Worm (Caenorhabditis elegans) whole organism, young adult: Measurements from ENCODE around the gene Y39A1A.24.
A peak's percentile ranks its signal among the peaks of the same experiment; 100 is the strongest.

ENCODE experiments used
- B0019.2 ChIP-seq: fragments of 200-800 bp; sonication (Bioruptor generic); conservative IDR thresholded peaks from 2 replicates; pipeline ENCODE4 v1.3.6; 2022; ENCODE audit warnings: missing genetic modification reagents, missing genetic modification characterization, missing compliant biosample characterization
- B0336.3 ChIP-seq: fragments of 200-800 bp; sonication (Bioruptor generic); IDR thresholded peaks from 2 replicates; pipeline ENCODE4 v1.3.6; 2022; ENCODE audit warnings: missing genetic modification characterization, missing compliant biosample characterization
- C17E4.6 ChIP-seq: fragments of 200-800 bp; sonication (Bioruptor generic); IDR thresholded peaks from 2 replicates; pipeline ENCODE4 v1.3.6; 2022; ENCODE audit warnings: missing genetic modification reagents, missing genetic modification characterization, missing compliant biosample characterization
- F37B4.10 ChIP-seq: fragments of 200-800 bp; sonication (Bioruptor generic); IDR thresholded peaks from 2 replicates; pipeline ENCODE4 v1.3.6; 2022; ENCODE audit warnings: missing genetic modification characterization, missing compliant biosample characterization
- F39B2.1 ChIP-seq: fragments of 200-800 bp; sonication (Bioruptor generic); IDR thresholded peaks from 2 replicates; pipeline ENCODE4 v1.3.6; 2022; ENCODE audit warnings: missing genetic modification reagents, missing genetic modification characterization, missing compliant biosample characterization
- ama-1 ChIP-seq, 3 experiments: fragments of 150-350 bp in 1 of 3; sonication (generic microtip) in 2 of 3; optimal IDR thresholded peaks; 2 replicates each; lab custom pipeline; 2014 to 2018; ENCODE audit warnings: missing biosample characterization in 2 of 3, missing genetic modification characterization in 2 of 3, missing genetic modification reagents in 2 of 3
- attf-6 ChIP-seq: fragments of 200-800 bp; sonication (Bioruptor generic); IDR thresholded peaks from 2 replicates; pipeline ENCODE4 v1.3.6; 2022; ENCODE audit warnings: missing genetic modification reagents, missing genetic modification characterization, missing compliant biosample characterization
- cebp-1 ChIP-seq, 2 experiments: fragments of 200-800 bp in 1 of 2; sonication (Bioruptor generic) in 1 of 2; sonication (generic microtip) in 1 of 2; IDR thresholded peaks in 1 of 2; optimal IDR thresholded peaks in 1 of 2; 2 replicates each; pipeline versions ENCODE4 v1.3.6 to Lab custom; 2017 to 2022; ENCODE audit warnings: missing compliant biosample characterization in 2 of 2, missing genetic modification characterization in 2 of 2, mild to moderate bottlenecking in 1 of 2, missing genetic modification reagents in 1 of 2, moderate library complexity in 1 of 2
- ceh-100 ChIP-seq: fragments of 200-800 bp; sonication (Bioruptor generic); IDR thresholded peaks from 2 replicates; pipeline ENCODE4 v1.3.6; 2022; ENCODE audit warnings: missing genetic modification reagents, missing genetic modification characterization, missing compliant biosample characterization
- ceh-27 ChIP-seq: fragments of 200-800 bp; sonication (Bioruptor generic); optimal IDR thresholded peaks from 2 replicates; lab custom pipeline; 2018; ENCODE audit warnings: mild to moderate bottlenecking, missing genetic modification characterization, moderate library complexity, missing compliant biosample characterization
- ceh-40 ChIP-seq: fragments of 200-800 bp; sonication (Bioruptor generic); IDR thresholded peaks from 2 replicates; pipeline ENCODE4 v1.3.6; 2022; ENCODE audit warnings: missing genetic modification characterization, missing compliant biosample characterization
- chd-7 ChIP-seq: sonication (generic microtip); optimal IDR thresholded peaks from 2 replicates; lab custom pipeline; 2016; ENCODE audit warnings: mild to moderate bottlenecking, missing genetic modification characterization, moderate library complexity, missing compliant biosample characterization
- egl-18 ChIP-seq: fragments of 200-800 bp; sonication (Bioruptor generic); IDR thresholded peaks from 2 replicates; pipeline ENCODE4 v1.3.6; 2022; ENCODE audit warnings: missing genetic modification reagents, missing genetic modification characterization, missing compliant biosample characterization
- hlh-12 ChIP-seq: sonication (generic microtip); optimal IDR thresholded peaks from 2 replicates; lab custom pipeline; 2016; ENCODE audit warnings: missing genetic modification characterization, missing compliant biosample characterization
- hlh-26 ChIP-seq: fragments of 200-800 bp; sonication (Bioruptor generic); conservative IDR thresholded peaks from 2 replicates; pipeline ENCODE4 v1.3.6; 2022; ENCODE audit warnings: missing genetic modification reagents, missing genetic modification characterization, missing compliant biosample characterization
- hmg-20 ChIP-seq: fragments of 200-800 bp; sonication (Bioruptor generic); IDR thresholded peaks from 2 replicates; pipeline ENCODE4 v1.3.6; 2022; ENCODE audit warnings: missing genetic modification reagents, missing genetic modification characterization, missing compliant biosample characterization
- let-526 ChIP-seq: fragments of 200-800 bp; sonication (Bioruptor generic); IDR thresholded peaks from 2 replicates; pipeline ENCODE4 v1.3.6; 2022; ENCODE audit warnings: missing genetic modification reagents, missing genetic modification characterization, missing compliant biosample characterization
- let-607 ChIP-seq, 2 experiments: fragments of 200-800 bp in 1 of 2; sonication (Bioruptor generic) in 1 of 2; sonication (generic microtip) in 1 of 2; optimal IDR thresholded peaks; 2 replicates each; lab custom pipeline; 2016 to 2018; ENCODE audit warnings: mild to moderate bottlenecking in 2 of 2, missing compliant biosample characterization in 2 of 2, missing genetic modification characterization in 2 of 2, moderate library complexity in 2 of 2, missing genotype in 1 of 2
- lin-26 ChIP-seq: fragments of 200-800 bp; sonication (Bioruptor generic); IDR thresholded peaks from 2 replicates; pipeline ENCODE4 v1.3.6; 2022; ENCODE audit warnings: missing genetic modification reagents, missing genetic modification characterization, missing compliant biosample characterization
- mcd-1 ChIP-seq: fragments of 200-800 bp; sonication (Bioruptor generic); IDR thresholded peaks from 2 replicates; pipeline ENCODE4 v1.3.6; 2022; ENCODE audit warnings: missing genetic modification reagents, missing genetic modification characterization, missing compliant biosample characterization
- mel-28 ChIP-seq: sonication (generic microtip); optimal IDR thresholded peaks from 2 replicates; lab custom pipeline; 2016; ENCODE audit warnings: borderline replicate concordance, mild to moderate bottlenecking, missing genetic modification characterization, missing compliant biosample characterization
- mes-4 ChIP-seq: sonication (generic microtip); optimal IDR thresholded peaks from 2 replicates; lab custom pipeline; 2016; ENCODE audit warnings: missing genotype, missing genetic modification characterization, missing compliant biosample characterization
- mxl-1 ChIP-seq: sonication (generic microtip); optimal IDR thresholded peaks from 2 replicates; lab custom pipeline; 2016; ENCODE audit warnings: missing genetic modification characterization, missing compliant biosample characterization
- nfya-2 ChIP-seq: fragments of 200-800 bp; sonication (Bioruptor generic); IDR thresholded peaks from 2 replicates; pipeline ENCODE4 v1.3.6; 2022; ENCODE audit warnings: missing genetic modification reagents, missing genetic modification characterization, missing compliant biosample characterization
- nhr-120 ChIP-seq: fragments of 200-800 bp; sonication (Bioruptor generic); IDR thresholded peaks from 2 replicates; pipeline ENCODE4 v1.3.6; 2022; ENCODE audit warnings: missing genetic modification characterization, missing compliant biosample characterization
- nhr-179 ChIP-seq: sonication (generic microtip); optimal IDR thresholded peaks from 2 replicates; lab custom pipeline; 2016; ENCODE audit warnings: mild to moderate bottlenecking, missing genetic modification characterization, missing compliant biosample characterization
- nhr-80 ChIP-seq: sonication (generic microtip); optimal IDR thresholded peaks from 2 replicates; lab custom pipeline; 2016; ENCODE audit warnings: missing genetic modification characterization, missing compliant biosample characterization
- nhr-90 ChIP-seq: sonication (generic microtip); optimal IDR thresholded peaks from 2 replicates; lab custom pipeline; 2016; ENCODE audit warnings: missing genotype, mild to moderate bottlenecking, missing genetic modification characterization, missing compliant biosample characterization
- pbrm-1 ChIP-seq: fragments of 200-800 bp; sonication (Bioruptor generic); IDR thresholded peaks from 2 replicates; pipeline ENCODE4 v1.3.6; 2022; ENCODE audit warnings: missing genetic modification reagents, missing genetic modification characterization, missing compliant biosample characterization
- rec-8 ChIP-seq, 2 experiments: sonication (generic microtip); optimal IDR thresholded peaks; 2 replicates each; lab custom pipeline; 2016; ENCODE audit warnings: mild to moderate bottlenecking in 2 of 2, missing genetic modification characterization in 2 of 2, missing genetic modification reagents in 2 of 2, missing genotype in 2 of 2, missing biosample characterization in 1 of 2, missing compliant biosample characterization in 1 of 2, moderate library complexity in 1 of 2
- sdz-38 ChIP-seq: sonication (generic microtip); optimal IDR thresholded peaks from 2 replicates; lab custom pipeline; 2016; ENCODE audit warnings: missing genotype, missing genetic modification characterization, missing compliant biosample characterization
- snpc-1.1 ChIP-seq: sonication (generic microtip); optimal IDR thresholded peaks from 2 replicates; lab custom pipeline; 2017; ENCODE audit warnings: missing genetic modification characterization, mild to moderate bottlenecking, missing compliant biosample characterization, antibody characterized with exemption, moderate library complexity, missing genotype, missing genetic modification reagents; ENCODE audit not compliant: insufficient read depth
- snpc-4 ChIP-seq, 5 experiments: fragments of 150-350 bp in 1 of 5; sonication (generic microtip) in 4 of 5; optimal IDR thresholded peaks; 2 replicates each; lab custom pipeline; 2014 to 2018; ENCODE audit warnings: missing genetic modification characterization in 5 of 5, missing biosample characterization in 3 of 5, antibody characterized with exemption in 2 of 5, mild to moderate bottlenecking in 2 of 5, missing compliant biosample characterization in 2 of 5, missing genotype in 2 of 5, moderate library complexity in 2 of 5, missing genetic modification reagents in 1 of 5
- sptf-2 ChIP-seq: fragments of 200-800 bp; sonication (Bioruptor generic); optimal IDR thresholded peaks from 2 replicates; lab custom pipeline; 2018; ENCODE audit warnings: mild to moderate bottlenecking, missing genetic modification characterization, missing compliant biosample characterization
- tlf-1 ChIP-seq: fragments of 200-800 bp; sonication (Bioruptor generic); optimal IDR thresholded peaks from 2 replicates; lab custom pipeline; 2018; ENCODE audit warnings: mild to moderate bottlenecking, missing genetic modification characterization, missing compliant biosample characterization
- unc-130 ChIP-seq: sonication (generic microtip); optimal IDR thresholded peaks from 2 replicates; lab custom pipeline; 2016; ENCODE audit warnings: missing genetic modification reagents, missing genetic modification characterization, missing compliant biosample characterization
- unc-62 ChIP-seq: fragments of 150-350 bp; optimal IDR thresholded peaks from 2 replicates; lab custom pipeline; 2014; ENCODE audit warnings: missing biosample characterization, missing genetic modification reagents, missing genetic modification characterization
- zfh-2 ChIP-seq: fragments of 200-800 bp; sonication (Bioruptor generic); conservative IDR thresholded peaks from 2 replicates; pipeline ENCODE4 v1.3.6; 2022; ENCODE audit warnings: missing genetic modification reagents, missing genetic modification characterization, missing compliant biosample characterization
- zim-3 ChIP-seq: sonication (generic microtip); optimal IDR thresholded peaks from 2 replicates; lab custom pipeline; 2017; ENCODE audit warnings: mild to moderate bottlenecking, missing genetic modification characterization, moderate library complexity, missing compliant biosample characterization
- ztf-22 ChIP-seq: fragments of 200-800 bp; sonication (Bioruptor generic); optimal IDR thresholded peaks from 2 replicates; lab custom pipeline; 2018; ENCODE audit warnings: mild to moderate bottlenecking, missing genetic modification characterization, moderate library complexity, missing compliant biosample characterization
- ztf-26 ChIP-seq: sonication (generic microtip); optimal IDR thresholded peaks from 2 replicates; lab custom pipeline; 2017; ENCODE audit warnings: missing genetic modification characterization, missing compliant biosample characterization
- ztf-3 ChIP-seq: fragments of 200-800 bp; sonication (Bioruptor generic); optimal IDR thresholded peaks from 2 replicates; lab custom pipeline; 2018; ENCODE audit warnings: mild to moderate bottlenecking, missing genetic modification characterization, missing compliant biosample characterization

Y39A1A.24 gene

ce11 chrIII:10632590-10633402 lies 20.4 kb downstream of the Y39A1A.24 start, which contains the start of gene Y39A1A.10 (continued):
- TF ChIP-seq snpc-4 (GFP tag; optimal IDR thresholded peaks at IDR 0.05; lab: Kevin White, UChicago) = no peak
- no peak for TF ChIP-seq snpc-4 (tag; optimal IDR thresholded peaks at IDR 0.05; lab: Kevin White, UChicago)
- TF ChIP-seq mxl-1 (tag; lab: Kevin White, UChicago) = no peak
- 0 out of 2 replicates have a peak, but pooled peaks have one; percentile 11 for TF ChIP-seq lin-26

ce11 chrIII:10633403-10633674 lies 20.9 kb downstream of the Y39A1A.24 start, which contains the start of gene Y39A1A.9:
Gene Y39A1A.9, minus strand, starts transcription at chrIII:10633501.
- TF ChIP-seq mes-4 (no peak), ztf-3 (no peak), nhr-120 (GFP tag; lab: Robert Waterston, UW) (no peak), F39B2.1 (no peak)

ce11 chrIII:10634034-10634433 lies 21.6 kb downstream of the Y39A1A.24 start:
- TF ChIP-seq ama-1 (optimal IDR thresholded peaks at IDR 0.05; lab: Kevin White, UChicago) = no peak
- no peak for TF ChIP-seq ama-1 (GFP tag; optimal IDR thresholded peaks at IDR 0.05; lab: Kevin White, UChicago)
- no peak for TF ChIP-seq mes-4
- peak; percentile 17 for TF ChIP-seq ztf-22 (GFP tag; lab: Kevin White, UChicago)
- no peak for TF ChIP-seq C17E4.6 (GFP tag; lab: Robert Waterston, UW)
- TF ChIP-seq hlh-26 (GFP tag; lab: Robert Waterston, UW) = no peak
- TF ChIP-seq lin-26 = 0 out of 2 replicates have a peak, but pooled peaks have one; percentile 31
- no peak for TF ChIP-seq tlf-1 (GFP tag; lab: Kevin White, UChicago)
- TF ChIP-seq ceh-40 = no peak
- TF ChIP-seq B0019.2 (GFP tag; lab: Robert Waterston, UW) = no peak
- TF ChIP-seq F37B4.10 (GFP tag; lab: Robert Waterston, UW) = no peak
- no peak for TF ChIP-seq egl-18
- TF ChIP-seq sdz-38 (tag; lab: Kevin White, UChicago) = no peak
- TF ChIP-seq cebp-1 (GFP tag; IDR thresholded peaks at IDR 0.05; lab: Robert Waterston, UW) = peak; percentile 16; the same call in 1 of the 2 replicates
- peak; percentile 78 for TF ChIP-seq cebp-1 (tag; optimal IDR thresholded peaks at IDR 0.05; lab: Kevin White, UChicago)
- TF ChIP-seq sptf-2 (GFP tag; lab: Kevin White, UChicago) = peak; percentile 39
- no peak for TF ChIP-seq hmg-20
- TF ChIP-seq chd-7 = peak; percentile 47
- TF ChIP-seq zim-3 (tag; lab: Kevin White, UChicago) = no peak
- TF ChIP-seq mel-28 = no peak
- no peak for TF ChIP-seq unc-130
- TF ChIP-seq nfya-2 (GFP tag; lab: Robert Waterston, UW) = no peak
- no peak for TF ChIP-seq hlh-12 (tag; lab: Kevin White, UChicago)
- peak; percentile 71 for TF ChIP-seq nhr-80 (tag; lab: Kevin White, UChicago)
- TF ChIP-seq ceh-100 (GFP tag; lab: Robert Waterston, UW) = no peak
- TF ChIP-seq let-607 (tag; optimal IDR thresholded peaks at IDR 0.05; lab: Kevin White, UChicago) = peak in 1 of 2 experiments; percentile 29
- peak; percentile 9 for TF ChIP-seq nhr-90 (tag; lab: Kevin White, UChicago)
- TF ChIP-seq let-526 (GFP tag; lab: Robert Waterston, UW) = no peak
- TF ChIP-seq mcd-1 (GFP tag; lab: Robert Waterston, UW) = peak; percentile 82
- TF ChIP-seq unc-62 = no peak
- no peak for TF ChIP-seq ztf-26 (tag; lab: Kevin White, UChicago)
- TF ChIP-seq B0336.3 (GFP tag; lab: Robert Waterston, UW) = peak; percentile 69; the same call in 1 of the 2 replicates
- peak; percentile 41 for TF ChIP-seq snpc-4 (GFP tag; optimal IDR thresholded peaks at IDR 0.05; lab: Kevin White, UChicago)
- peak; percentile 3 to 69 (median 62) for TF ChIP-seq snpc-4 (tag; optimal IDR thresholded peaks at IDR 0.05; lab: Kevin White, UChicago)
- TF ChIP-seq pbrm-1 (GFP tag; lab: Robert Waterston, UW) = peak; percentile 59
- TF ChIP-seq zfh-2 = peak; percentile 99
- TF ChIP-seq snpc-1.1 (tag; lab: Kevin White, UChicago) = no peak
- TF ChIP-seq ceh-27 (GFP tag; lab: Kevin White, UChicago) = peak; percentile 78
- TF ChIP-seq nhr-179 (tag; lab: Kevin White, UChicago) = no peak
- no peak for TF ChIP-seq attf-6 (GFP tag; lab: Robert Waterston, UW)
- TF ChIP-seq rec-8 (tag; optimal IDR thresholded peaks at IDR 0.05; lab: Kevin White, UChicago) = no peak
